Worm (Caenorhabditis elegans) whole organism, L4/young adult: ENCODE data around the gene ins-5.

Experiments
- W03F9.2 ChIP-seq: fragments of 150-350 bp; optimal IDR thresholded peaks from 2 replicates; lab custom pipeline; 2014; ENCODE audit warnings: missing biosample characterization, missing genetic modification characterization
- dao-5 ChIP-seq: sonication (generic microtip); optimal IDR thresholded peaks from 2 replicates; lab custom pipeline; 2016; ENCODE audit warnings: missing genotype, missing genetic modification characterization, moderate library complexity, missing compliant biosample characterization
- him-1 ChIP-seq: sonication (generic microtip); optimal IDR thresholded peaks from 2 replicates; lab custom pipeline; 2016; ENCODE audit warnings: missing genotype, missing genetic modification reagents, missing genetic modification characterization, missing compliant biosample characterization

ins-5 gene

DNA sequence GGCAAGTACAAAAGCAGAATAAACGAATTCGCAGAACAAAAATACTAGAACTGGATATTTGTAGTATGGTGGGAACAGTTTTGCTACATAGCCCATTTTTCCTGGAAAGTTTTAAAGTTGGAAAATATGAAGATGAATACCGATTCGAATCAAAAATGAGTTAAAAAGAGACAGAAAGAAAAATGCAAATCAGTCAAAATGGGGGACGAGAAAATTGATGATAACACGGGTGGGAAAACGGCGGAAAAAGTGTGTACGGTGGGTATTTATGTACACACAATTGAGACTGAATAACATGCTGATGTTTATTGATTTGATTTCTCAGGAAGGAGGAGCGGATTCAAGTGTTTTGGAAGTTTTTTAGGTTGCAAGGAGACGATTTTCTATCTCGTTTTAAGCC is 27.5 kb downstream of the ins-5 start, which contains the start of gene R12C12.9:
R12C12.9 (minus strand) TSS at position 101 of the 400 bp plus-strand sequence.
- TF ChIP-seq him-1 (tag; lab: Kevin White, UChicago) (no peak), dao-5 (tag; lab: Kevin White, UChicago) (no peak), W03F9.2 (tag; lab: Kevin White, UChicago) (no peak)

DNA sequence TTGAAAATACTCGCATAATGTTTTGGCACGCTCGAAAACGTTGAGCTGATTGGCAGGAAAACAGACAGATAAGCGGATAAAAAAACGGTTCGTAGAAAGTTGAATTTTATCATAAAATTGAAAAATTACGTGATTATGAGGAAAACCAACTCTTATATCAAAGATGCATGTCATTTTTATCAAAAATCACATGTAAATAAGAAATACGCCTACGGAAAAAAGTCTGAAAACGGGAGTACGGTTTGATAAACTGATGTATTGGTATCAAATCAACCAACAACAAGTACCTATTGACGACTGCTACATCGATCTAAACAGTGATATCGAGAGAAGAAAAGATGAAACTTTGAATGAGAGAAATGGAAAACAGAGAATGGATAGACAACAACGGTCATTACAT is 28.3 kb downstream of the ins-5 start:
- TF ChIP-seq W03F9.2 (tag; lab: Kevin White, UChicago) (no peak), dao-5 (tag; lab: Kevin White, UChicago) (no peak), him-1 (tag; lab: Kevin White, UChicago) (no peak)

DNA sequence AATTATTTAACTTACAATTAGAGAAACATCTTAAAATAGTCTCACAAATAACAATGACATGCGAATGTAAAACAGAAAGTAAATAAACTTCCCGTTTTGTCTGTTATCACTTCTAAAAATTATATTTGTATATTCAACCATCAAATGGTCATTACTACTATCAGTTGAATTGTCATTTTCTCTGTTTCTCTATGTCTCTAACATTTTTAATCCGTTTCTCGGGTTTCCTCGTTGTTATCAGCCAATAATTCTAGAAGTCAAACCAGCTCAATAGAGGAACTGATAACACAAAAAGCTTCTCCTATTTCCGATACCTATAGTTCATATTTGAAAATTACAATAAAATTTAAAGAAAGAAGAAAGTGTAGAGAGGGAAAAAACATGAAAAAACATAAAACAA is 29.3 kb downstream of the ins-5 start:
- TF ChIP-seq him-1 (tag; lab: Kevin White, UChicago) (no peak), W03F9.2 (tag; lab: Kevin White, UChicago) (no peak), dao-5 (tag; lab: Kevin White, UChicago) (no peak)

DNA sequence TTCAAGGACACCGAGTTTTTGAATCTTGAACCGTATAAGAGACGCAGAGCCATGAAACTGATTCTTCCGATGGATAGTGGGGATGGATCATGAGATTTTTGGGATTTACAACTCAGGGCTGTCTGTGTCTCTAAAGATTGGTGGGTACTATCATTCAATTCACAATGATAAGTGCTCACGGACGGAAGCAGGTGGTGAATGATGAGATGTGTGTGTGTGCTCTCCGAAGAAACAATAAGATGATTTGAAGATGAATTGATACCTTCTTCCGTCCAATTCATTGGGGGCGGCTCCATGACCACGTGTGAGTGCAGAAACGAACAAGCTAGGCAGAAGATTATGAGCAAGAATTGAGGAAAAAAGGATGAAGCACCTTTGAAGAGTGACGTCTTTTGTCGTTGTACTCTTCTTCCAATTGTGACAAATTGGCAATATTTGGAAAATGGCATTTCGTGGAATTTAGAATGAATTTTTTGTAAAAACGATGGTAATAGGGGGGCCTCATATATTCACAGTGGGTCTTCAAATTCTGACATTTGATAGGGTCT is 31.3 kb downstream of the ins-5 start:
- TF ChIP-seq him-1 (tag; lab: Kevin White, UChicago) (no peak), W03F9.2 (tag; lab: Kevin White, UChicago) (no peak), dao-5 (tag; lab: Kevin White, UChicago) (no peak)

DNA sequence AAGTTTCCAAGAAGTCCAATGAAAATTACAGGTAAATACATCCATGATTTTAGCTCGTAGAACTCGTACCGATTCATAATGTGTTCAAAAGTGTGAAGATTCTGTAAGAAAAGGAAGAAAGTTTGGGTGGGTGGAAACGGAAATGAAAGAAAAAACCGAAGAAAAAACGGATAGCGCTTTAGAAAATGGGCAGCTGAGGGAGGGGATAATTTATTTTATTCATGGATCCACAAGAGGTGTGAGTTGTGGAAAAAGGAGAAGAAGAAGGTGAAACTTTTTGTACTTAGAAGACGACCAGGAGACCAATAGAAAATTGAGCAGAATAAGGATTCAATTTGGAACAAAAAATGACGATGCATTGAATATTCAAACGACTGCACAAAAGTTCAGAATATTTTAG is 33.7 kb downstream of the ins-5 start, which contains the start of gene frpr-16:
frpr-16 (minus strand) TSS at position 101 of the 400 bp plus-strand sequence.
- TF ChIP-seq W03F9.2 (tag; lab: Kevin White, UChicago), result no peak
- no peak for TF ChIP-seq him-1 (tag; lab: Kevin White, UChicago)
- TF ChIP-seq dao-5 (tag; lab: Kevin White, UChicago), result no peak

DNA sequence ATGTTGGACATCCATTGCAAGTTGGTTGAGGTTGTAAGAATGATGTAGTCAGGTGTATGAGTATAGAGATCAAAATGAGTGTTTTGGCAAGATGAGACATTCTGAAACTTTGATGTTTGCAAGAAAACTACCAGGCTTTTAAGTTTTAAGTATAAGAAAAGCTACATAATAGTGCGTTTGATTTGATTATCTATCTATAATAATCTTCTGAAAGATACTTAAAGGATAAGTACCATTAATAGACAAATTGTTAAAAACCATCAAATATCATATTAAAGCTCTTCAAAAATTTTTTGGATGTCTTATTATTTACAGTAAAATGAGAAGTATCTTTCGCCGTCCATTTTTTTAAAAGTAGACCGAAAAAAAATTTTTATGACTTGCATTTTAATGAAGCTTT is 45.8 kb downstream of the ins-5 start, which contains the start of gene R12C12.10:
R12C12.10 (minus strand) TSS at position 101 of the 400 bp plus-strand sequence.
- TF ChIP-seq W03F9.2 (tag; lab: Kevin White, UChicago) (no peak), him-1 (tag; lab: Kevin White, UChicago) (no peak)

DNA sequence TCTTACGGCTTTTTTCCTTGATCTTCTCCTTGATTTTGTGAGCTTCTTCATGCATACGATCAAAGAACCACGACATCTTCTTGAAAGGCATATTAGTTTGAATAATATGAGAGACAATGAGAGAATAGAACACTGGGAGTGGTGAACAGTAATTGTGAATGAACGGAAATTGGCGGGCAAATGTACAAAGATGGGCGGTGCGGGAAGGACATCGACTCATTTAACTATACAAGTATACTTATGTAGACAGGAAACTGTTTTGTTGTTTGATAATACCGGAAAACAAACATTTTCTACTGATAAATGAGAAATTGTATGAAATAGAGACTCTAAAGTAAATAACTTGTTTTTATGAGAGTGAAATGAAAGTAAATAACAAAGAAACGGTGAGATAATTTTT is 47.7 kb downstream of the ins-5 start, which contains the start of gene R12C12.5:
R12C12.5 (minus strand) TSS at position 101 of the 400 bp plus-strand sequence.
- no peak for TF ChIP-seq dao-5 (tag; lab: Kevin White, UChicago)
- no peak for TF ChIP-seq him-1 (tag; lab: Kevin White, UChicago)
- TF ChIP-seq W03F9.2 (tag; lab: Kevin White, UChicago), result no peak

DNA sequence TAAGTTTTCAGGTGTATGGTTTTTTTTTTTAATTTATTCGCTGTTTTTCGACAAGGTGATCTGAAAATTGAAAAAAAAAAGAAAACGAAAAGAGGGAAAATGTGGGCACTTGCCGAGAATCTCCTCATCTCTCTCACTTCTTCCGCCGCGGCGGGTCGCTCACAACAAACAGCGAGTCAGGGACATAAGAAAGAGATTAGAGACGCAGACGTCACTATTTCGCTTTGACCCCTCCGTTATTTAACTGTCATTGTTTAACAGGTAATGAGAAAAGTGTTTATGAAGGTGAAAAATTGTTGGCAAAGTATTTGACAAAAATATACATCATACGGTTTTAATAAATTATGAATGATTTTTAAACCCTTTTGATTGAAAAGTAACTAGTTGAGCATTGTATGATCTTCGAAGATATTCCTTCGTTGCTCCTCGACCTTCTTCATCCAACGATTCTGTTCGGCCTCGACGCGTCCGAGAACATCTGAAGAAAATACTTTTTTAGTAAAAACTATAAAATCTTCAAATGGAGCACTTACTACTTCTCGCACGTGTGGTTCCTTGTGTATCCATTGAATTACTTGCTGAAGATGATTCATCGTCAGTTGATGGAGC is 48.8 kb downstream of the ins-5 start:
- TF ChIP-seq him-1 (tag; lab: Kevin White, UChicago), result no peak
- TF ChIP-seq W03F9.2 (tag; lab: Kevin White, UChicago), result no peak
- no peak for TF ChIP-seq dao-5 (tag; lab: Kevin White, UChicago)

DNA sequence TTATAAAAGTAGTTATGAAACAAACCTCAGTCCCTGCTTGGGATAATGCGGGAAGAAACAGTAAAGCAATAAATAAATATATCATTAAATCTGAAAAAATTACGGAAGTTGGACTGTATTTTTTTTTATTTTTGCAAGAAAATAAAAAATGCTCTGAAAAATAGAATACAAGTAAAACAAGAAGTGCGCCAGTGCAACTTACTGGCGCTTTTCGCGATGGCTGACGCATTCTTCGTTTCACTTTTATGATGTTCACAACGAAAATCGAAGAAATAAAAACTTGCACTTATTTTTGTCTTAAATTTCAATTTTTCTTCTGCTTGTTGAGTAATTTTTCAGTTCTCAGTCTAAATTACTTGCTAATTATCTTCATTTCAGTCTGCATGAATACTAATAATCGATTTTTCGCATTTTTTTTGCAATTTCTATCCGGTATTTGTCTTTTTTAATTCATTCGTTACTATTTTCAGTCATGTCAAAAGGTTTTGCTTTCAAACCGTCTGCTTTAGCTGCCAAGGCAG is 50.3 kb downstream of the ins-5 start, which contains the start of the genes R12C12.6 and ran-5:
R12C12.6 (minus strand) TSS at position 229 of the 521 bp plus-strand sequence.
ran-5 (plus strand) TSS at position 471 of the 521 bp plus-strand sequence.
- TF ChIP-seq W03F9.2 (tag; lab: Kevin White, UChicago), result peak; percentile 88
- no peak for TF ChIP-seq dao-5 (tag; lab: Kevin White, UChicago)
- TF ChIP-seq him-1 (tag; lab: Kevin White, UChicago), result peak; percentile 36
